Worm (Caenorhabditis elegans) whole organism, L4 larva: Measurements from ENCODE around the gene sid-2.

ENCODE experiments used
- D1046.2 ChIP-seq: fragments of 200-800 bp; sonication (Bioruptor generic); IDR thresholded peaks from 2 replicates; pipeline ENCODE4 v1.3.6; 2022; ENCODE audit warnings: missing genetic modification characterization, missing compliant biosample characterization
- F10B5.3 ChIP-seq: sonication (generic microtip); optimal IDR thresholded peaks from 2 replicates; lab custom pipeline; 2016; ENCODE audit warnings: mild to moderate bottlenecking, missing genetic modification characterization, missing compliant biosample characterization
- F26F4.8 ChIP-seq: fragments of 200-800 bp; sonication (Bioruptor generic); conservative IDR thresholded peaks from 2 replicates; pipeline ENCODE4 v1.3.6; 2022; ENCODE audit warnings: missing genetic modification characterization, missing compliant biosample characterization
- F49E8.2 ChIP-seq: sonication (generic microtip); optimal IDR thresholded peaks from 2 replicates; lab custom pipeline; 2016; ENCODE audit warnings: missing compliant biosample characterization, mild to moderate bottlenecking, missing genetic modification characterization, borderline replicate concordance
- T20F7.1 ChIP-seq: fragments of 200-800 bp; sonication (Bioruptor generic); optimal IDR thresholded peaks from 2 replicates; lab custom pipeline; 2018; ENCODE audit warnings: mild to moderate bottlenecking, missing genetic modification characterization, missing compliant biosample characterization
- T26A8.4 ChIP-seq: fragments of 200-800 bp; sonication (Bioruptor generic); IDR thresholded peaks from 2 replicates; pipeline ENCODE4 v1.3.6; 2022; ENCODE audit warnings: missing genetic modification characterization, missing compliant biosample characterization
- Y48G9A.11 ChIP-seq: fragments of 200-800 bp; sonication (Bioruptor generic); IDR thresholded peaks from 2 replicates; pipeline ENCODE4 v1.3.6; 2022; ENCODE audit warnings: missing genetic modification reagents, missing genetic modification characterization, missing compliant biosample characterization
- Y5F2A.4 ChIP-seq: fragments of 200-800 bp; sonication (Bioruptor generic); optimal IDR thresholded peaks from 2 replicates; lab custom pipeline; 2018; ENCODE audit warnings: mild to moderate bottlenecking, missing genetic modification characterization, missing compliant biosample characterization
- ZK337.2 ChIP-seq: fragments of 200-800 bp; sonication (Bioruptor generic); IDR thresholded peaks from 2 replicates; pipeline ENCODE4 v1.3.6; 2022; ENCODE audit warnings: missing genetic modification reagents, missing genetic modification characterization, missing compliant biosample characterization
- aha-1 ChIP-seq: fragments of 150-350 bp; peaks from one replicate; lab custom pipeline; 2014; ENCODE audit warnings: missing biosample characterization, missing genetic modification characterization
- arid-1 ChIP-seq: fragments of 200-800 bp; sonication (Bioruptor generic); conservative IDR thresholded peaks from 2 replicates; pipeline ENCODE4 v1.3.6; 2022; ENCODE audit warnings: missing genetic modification reagents, missing genetic modification characterization, missing compliant biosample characterization
- attf-4 ChIP-seq: sonication (generic microtip); optimal IDR thresholded peaks from 3 replicates; lab custom pipeline; 2017; ENCODE audit warnings: missing biosample characterization, missing genetic modification characterization
- ceh-44 ChIP-seq: fragments of 200-800 bp; sonication (Bioruptor generic); IDR thresholded peaks from 2 replicates; pipeline ENCODE4 v1.3.6; 2022; ENCODE audit warnings: missing genetic modification reagents, missing genetic modification characterization, missing compliant biosample characterization
- ces-1 ChIP-seq: fragments of 150-350 bp; sonication (generic microtip); optimal IDR thresholded peaks from 4 replicates; lab custom pipeline; 2014; ENCODE audit warnings: missing biosample characterization, missing genetic modification reagents, missing genetic modification characterization
- daf-12 ChIP-seq: fragments of 150-350 bp; optimal IDR thresholded peaks from 2 replicates; lab custom pipeline; 2014; ENCODE audit warnings: missing biosample characterization, missing genetic modification reagents, missing genetic modification characterization
- daf-16 ChIP-seq, 3 experiments: sonication (generic microtip); optimal IDR thresholded peaks; 2 replicates each; lab custom pipeline; 2016 to 2017; ENCODE audit warnings: missing genetic modification characterization in 3 of 3, missing genetic modification reagents in 3 of 3, mild to moderate bottlenecking in 2 of 3, missing compliant biosample characterization in 2 of 3, missing biosample characterization in 1 of 3, moderate library complexity in 1 of 3
- daf-19 ChIP-seq: fragments of 200-800 bp; sonication (Bioruptor generic); conservative IDR thresholded peaks from 2 replicates; pipeline ENCODE4 v1.3.6; 2022; ENCODE audit warnings: missing genetic modification characterization, missing compliant biosample characterization
- dmd-6 ChIP-seq: fragments of 200-800 bp; sonication (Bioruptor generic); IDR thresholded peaks from 2 replicates; pipeline ENCODE4 v1.3.6; 2022; ENCODE audit warnings: missing genetic modification reagents, missing genetic modification characterization, missing compliant biosample characterization
- dmd-8 ChIP-seq: fragments of 200-800 bp; sonication (Bioruptor generic); IDR thresholded peaks from 2 replicates; pipeline ENCODE4 v1.3.6; 2022; ENCODE audit warnings: missing genetic modification characterization, missing compliant biosample characterization
- egl-43 ChIP-seq: fragments of 200-800 bp; sonication (Bioruptor generic); IDR thresholded peaks from 2 replicates; pipeline ENCODE4 v1.3.6; 2022; ENCODE audit warnings: missing genetic modification reagents, missing genetic modification characterization, missing compliant biosample characterization
- hif-1 ChIP-seq, 2 experiments: sonication (generic microtip); optimal IDR thresholded peaks; 2 replicates each; lab custom pipeline; 2016 to 2017; ENCODE audit warnings: missing compliant biosample characterization in 2 of 2, missing genetic modification characterization in 2 of 2, missing genetic modification reagents in 2 of 2, missing genotype in 2 of 2, mild to moderate bottlenecking in 1 of 2
- hlh-30 ChIP-seq: sonication (generic microtip); optimal IDR thresholded peaks from 2 replicates; lab custom pipeline; 2017; ENCODE audit warnings: antibody characterized with exemption, mild to moderate bottlenecking, missing genetic modification characterization, missing compliant biosample characterization; ENCODE audit not compliant: insufficient read depth
- jun-1 ChIP-seq: fragments of 150-350 bp; optimal IDR thresholded peaks from 2 replicates; lab custom pipeline; 2014; ENCODE audit warnings: missing biosample characterization, missing genetic modification reagents, missing genetic modification characterization
- lim-7 ChIP-seq: fragments of 200-800 bp; sonication (Bioruptor generic); IDR thresholded peaks from 2 replicates; pipeline ENCODE4 v1.3.6; 2022; ENCODE audit warnings: missing genetic modification characterization, missing compliant biosample characterization
- lin-1 ChIP-seq: fragments of 200-800 bp; sonication (Bioruptor generic); IDR thresholded peaks from 2 replicates; pipeline ENCODE4 v1.3.6; 2022; ENCODE audit warnings: missing genetic modification reagents, missing genetic modification characterization, missing compliant biosample characterization
- lin-38 ChIP-seq: fragments of 200-800 bp; sonication (Bioruptor generic); IDR thresholded peaks from 2 replicates; pipeline ENCODE4 v1.3.6; 2022; ENCODE audit warnings: missing genetic modification reagents, missing genetic modification characterization, missing compliant biosample characterization
- lin-39 ChIP-seq: fragments of 150-350 bp; optimal IDR thresholded peaks from 2 replicates; lab custom pipeline; 2014; ENCODE audit warnings: missing biosample characterization, missing genetic modification reagents, missing genetic modification characterization
- lir-3 ChIP-seq: sonication (generic microtip); optimal IDR thresholded peaks from 2 replicates; lab custom pipeline; 2016; ENCODE audit warnings: mild to moderate bottlenecking, missing genetic modification characterization, missing compliant biosample characterization
- madf-5 ChIP-seq, 2 experiments: fragments of 200-800 bp; sonication (Bioruptor generic); IDR thresholded peaks; 2 replicates each; pipeline ENCODE4 v1.3.6; 2022; ENCODE audit warnings: missing compliant biosample characterization in 2 of 2, missing genetic modification characterization in 2 of 2
- madf-9 ChIP-seq: fragments of 200-800 bp; sonication (Bioruptor generic); conservative IDR thresholded peaks from 2 replicates; pipeline ENCODE4 v1.3.6; 2022; ENCODE audit warnings: missing genetic modification reagents, missing genetic modification characterization, missing compliant biosample characterization
- mdt-29 ChIP-seq: fragments of 200-800 bp; sonication (Bioruptor generic); IDR thresholded peaks from 2 replicates; pipeline ENCODE4 v1.3.6; 2022; ENCODE audit warnings: missing genetic modification reagents, missing genetic modification characterization, missing compliant biosample characterization
- mep-1 ChIP-seq: fragments of 150-350 bp; sonication (generic microtip); optimal IDR thresholded peaks from 3 replicates; lab custom pipeline; 2014; ENCODE audit warnings: missing biosample characterization, missing genetic modification characterization
- mes-2 ChIP-seq: sonication (generic microtip); optimal IDR thresholded peaks from 2 replicates; lab custom pipeline; 2016; ENCODE audit warnings: missing genotype, mild to moderate bottlenecking, missing genetic modification characterization, missing compliant biosample characterization; ENCODE audit not compliant: poor library complexity, severe bottlenecking
- mxl-2 ChIP-seq: fragments of 200-800 bp; sonication (Bioruptor generic); conservative IDR thresholded peaks from 2 replicates; pipeline ENCODE4 v1.3.6; 2022; ENCODE audit warnings: missing genetic modification reagents, missing genetic modification characterization, missing compliant biosample characterization
- nhr-10 ChIP-seq: fragments of 150-350 bp; optimal IDR thresholded peaks from 2 replicates; lab custom pipeline; 2014; ENCODE audit warnings: missing biosample characterization, missing genetic modification characterization
- nhr-102 ChIP-seq: sonication (generic microtip); optimal IDR thresholded peaks from 2 replicates; lab custom pipeline; 2016; ENCODE audit warnings: mild to moderate bottlenecking, missing genetic modification characterization, moderate library complexity, missing compliant biosample characterization
- nhr-25 ChIP-seq: sonication (generic microtip); optimal IDR thresholded peaks from 2 replicates; lab custom pipeline; 2017; ENCODE audit warnings: missing genetic modification characterization, mild to moderate bottlenecking, missing compliant biosample characterization, antibody characterized with exemption, moderate library complexity, borderline replicate concordance; ENCODE audit not compliant: insufficient read depth
- nhr-28 ChIP-seq: fragments of 150-350 bp; optimal IDR thresholded peaks from 2 replicates; lab custom pipeline; 2014; ENCODE audit warnings: missing biosample characterization, missing genetic modification characterization
- nhr-42 ChIP-seq: fragments of 200-800 bp; sonication (Bioruptor generic); IDR thresholded peaks from 2 replicates; pipeline ENCODE4 v1.3.6; 2022; ENCODE audit warnings: missing genetic modification characterization, missing compliant biosample characterization
- nhr-6 ChIP-seq: fragments of 150-350 bp; optimal IDR thresholded peaks from 2 replicates; lab custom pipeline; 2014; ENCODE audit warnings: missing biosample characterization, missing genetic modification characterization
- nhr-76 ChIP-seq: fragments of 150-350 bp; optimal IDR thresholded peaks from 2 replicates; lab custom pipeline; 2014; ENCODE audit warnings: missing biosample characterization, missing genetic modification characterization
- nhr-77 ChIP-seq: fragments of 150-350 bp; optimal IDR thresholded peaks from 2 replicates; lab custom pipeline; 2014; ENCODE audit warnings: missing biosample characterization, missing genetic modification characterization
- php-3 ChIP-seq: fragments of 200-800 bp; sonication (Bioruptor generic); IDR thresholded peaks from 2 replicates; pipeline ENCODE4 v1.3.6; 2022; ENCODE audit warnings: missing genetic modification reagents, missing genetic modification characterization, missing compliant biosample characterization
- rbr-2 ChIP-seq: sonication (generic microtip); optimal IDR thresholded peaks from 2 replicates; lab custom pipeline; 2016; ENCODE audit warnings: missing genotype, missing genetic modification characterization, missing compliant biosample characterization
- skn-1 ChIP-seq: fragments of 150-350 bp; optimal IDR thresholded peaks from 2 replicates; lab custom pipeline; 2014; ENCODE audit warnings: missing biosample characterization, missing genetic modification characterization
- snpc-1.2 ChIP-seq: fragments of 200-800 bp; sonication (Bioruptor generic); IDR thresholded peaks from 2 replicates; pipeline ENCODE4 v1.3.6; 2022; ENCODE audit warnings: missing genetic modification reagents, missing genetic modification characterization, missing compliant biosample characterization
- snpc-4 ChIP-seq: fragments of 150-350 bp; optimal IDR thresholded peaks from 2 replicates; lab custom pipeline; 2014; ENCODE audit warnings: missing biosample characterization, missing genetic modification characterization
- unc-39 ChIP-seq: sonication (generic microtip); optimal IDR thresholded peaks from 2 replicates; lab custom pipeline; 2017; ENCODE audit warnings: missing biosample characterization, missing genetic modification characterization
- zag-1 ChIP-seq: fragments of 150-350 bp; optimal IDR thresholded peaks from 2 replicates; lab custom pipeline; 2014; ENCODE audit warnings: missing biosample characterization, missing genetic modification characterization
- ztf-11 ChIP-seq: fragments of 150-350 bp; optimal IDR thresholded peaks from 2 replicates; lab custom pipeline; 2014; ENCODE audit warnings: missing biosample characterization, missing genetic modification characterization

Gene sid-2

ce11 chrIII:13643534-13643933, 35.7 kb upstream of the sid-2 start, which contains the start of the genes drr-2 and set-16 (continued):
- TF ChIP-seq ztf-11 (tag; lab: Kevin White, UChicago), result peak; percentile 20
- TF ChIP-seq nhr-77 (tag; lab: Kevin White, UChicago), result peak; percentile 98
- TF ChIP-seq nhr-25, result peak; percentile 98
- TF ChIP-seq mxl-2 (GFP tag; lab: Robert Waterston, UW), result peak; percentile 88
- no peak for TF ChIP-seq daf-19
- peak; percentile 99 for TF ChIP-seq nhr-102 (tag; lab: Kevin White, UChicago)
- peak; percentile 100 for TF ChIP-seq aha-1
- TF ChIP-seq attf-4 (tag; lab: Kevin White, UChicago), result no peak
- TF ChIP-seq Y48G9A.11 (GFP tag; lab: Robert Waterston, UW), result peak; percentile 89
- TF ChIP-seq F49E8.2 (tag; lab: Kevin White, UChicago), result peak; percentile 98
- TF ChIP-seq dmd-6, result peak; percentile 99
- TF ChIP-seq skn-1 (tag; lab: Kevin White, UChicago), result peak; percentile 79
- peak; percentile 96 for TF ChIP-seq madf-9 (GFP tag; lab: Robert Waterston, UW)
- TF ChIP-seq madf-5 (GFP tag; IDR thresholded peaks at IDR 0.05; lab: Robert Waterston, UW), result peak; percentile 44 to 84; a peak in 1 of 4 replicates
- 0 out of 2 replicates have a peak, but pooled peaks have one; percentile 51 for TF ChIP-seq dmd-8 (GFP tag; lab: Robert Waterston, UW)
- peak; percentile 97 for TF ChIP-seq egl-43 (GFP tag; lab: Robert Waterston, UW)
- peak; percentile 96 for TF ChIP-seq jun-1
- TF ChIP-seq zag-1, result peak; percentile 69
- TF ChIP-seq lin-1, result peak; percentile 98
- peak; percentile 94 for TF ChIP-seq D1046.2
- TF ChIP-seq mep-1, result peak; percentile 99
- TF ChIP-seq hif-1 (tag; optimal IDR thresholded peaks at IDR 0.05; lab: Kevin White, UChicago), result peak; percentile 87 to 93
- peak; percentile 96 for TF ChIP-seq lin-38 (GFP tag; lab: Robert Waterston, UW)
- TF ChIP-seq nhr-6 (tag; lab: Kevin White, UChicago), result peak; percentile 99
- TF ChIP-seq F26F4.8, result no peak
- no peak for TF ChIP-seq lin-39 (tag; lab: Kevin White, UChicago)
- TF ChIP-seq mdt-29 (GFP tag; lab: Robert Waterston, UW), result peak; percentile 98
- peak; percentile 95 for TF ChIP-seq F10B5.3 (tag; lab: Kevin White, UChicago)
- peak; percentile 98 for TF ChIP-seq nhr-42 (GFP tag; lab: Robert Waterston, UW)
- TF ChIP-seq snpc-4 (tag; lab: Kevin White, UChicago), result no peak
- TF ChIP-seq ceh-44 (GFP tag; lab: Robert Waterston, UW), result 0 out of 2 replicates have a peak, but pooled peaks have one; percentile 41
- peak; percentile 98 for TF ChIP-seq rbr-2
- peak; percentile 77 for TF ChIP-seq nhr-76 (tag; lab: Kevin White, UChicago)
- peak; percentile 92 for TF ChIP-seq hlh-30
- no peak for TF ChIP-seq daf-12
- peak; percentile 81 for TF ChIP-seq lir-3 (tag; lab: Kevin White, UChicago)
- TF ChIP-seq Y5F2A.4 (GFP tag; lab: Kevin White, UChicago), result peak; percentile 86
- TF ChIP-seq nhr-10 (tag; lab: Kevin White, UChicago), result peak; percentile 94
- TF ChIP-seq snpc-1.2 (GFP tag; lab: Robert Waterston, UW), result peak; percentile 92
- TF ChIP-seq unc-39, result no peak
- TF ChIP-seq arid-1, result peak; percentile 96
- TF ChIP-seq nhr-28 (tag; lab: Kevin White, UChicago), result peak; percentile 97
- peak; percentile 87 for TF ChIP-seq ces-1 (GFP tag; lab: Kevin White, UChicago)
- TF ChIP-seq php-3 (GFP tag; lab: Robert Waterston, UW), result peak; percentile 93
- TF ChIP-seq T20F7.1 (GFP tag; lab: Kevin White, UChicago), result no peak
- TF ChIP-seq ZK337.2 (GFP tag; lab: Robert Waterston, UW), result 0 out of 2 replicates have a peak, but pooled peaks have one; percentile 51
- TF ChIP-seq mes-2 (tag; lab: Kevin White, UChicago), result peak; percentile 96
- TF ChIP-seq daf-16 (GFP tag; optimal IDR thresholded peaks at IDR 0.05; lab: Kevin White, UChicago), result peak; percentile 87 to 97
- peak; percentile 82 for TF ChIP-seq daf-16 (tag; optimal IDR thresholded peaks at IDR 0.05; lab: Kevin White, UChicago)
- TF ChIP-seq T26A8.4, result peak; percentile 99
- TF ChIP-seq lim-7 (GFP tag; lab: Robert Waterston, UW), result peak; percentile 61; the same call in 1 of the 2 replicates
